Fruit fly (Drosophila melanogaster) whole organism, embryonic: ENCODE results near the gene CG14642.
A peak's percentile ranks its signal among the peaks of the same experiment; 100 is the strongest.

Experiments
- CG1024 ChIP-seq: fragments of 200-800 bp; sonication (Bioruptor generic); IDR thresholded peaks from 2 replicates; pipeline ENCODE4 v1.3.6; 2022; ENCODE audit warnings: missing biosample characterization, missing genetic modification characterization
- CG10959 ChIP-seq: fragments of 200-800 bp; sonication (Bioruptor generic); IDR thresholded peaks from 2 replicates; pipeline ENCODE4 v1.3.6; 2022; ENCODE audit warnings: missing biosample characterization, missing genetic modification characterization
- CG12104 ChIP-seq: fragments of 200-800 bp; sonication (Bioruptor generic); optimal IDR thresholded peaks from 3 replicates; lab custom pipeline; 2016; ENCODE audit warnings: missing biosample characterization, missing genetic modification characterization
- CG12659 ChIP-seq: fragments of 200-800 bp; sonication (Bioruptor generic); optimal IDR thresholded peaks from 3 replicates; lab custom pipeline; 2017; ENCODE audit warnings: mild to moderate bottlenecking, missing biosample characterization, missing genetic modification reagents, missing genetic modification characterization
- CG13775 ChIP-seq: fragments of 200-800 bp; sonication (Bioruptor generic); optimal IDR thresholded peaks from 3 replicates; lab custom pipeline; 2017; ENCODE audit warnings: missing biosample characterization, mild to moderate bottlenecking, missing genetic modification characterization
- CG14667 ChIP-seq: fragments of 200-800 bp; sonication (Bioruptor generic); IDR thresholded peaks from 2 replicates; pipeline ENCODE4 v1.3.6; 2022; ENCODE audit warnings: missing biosample characterization, missing genetic modification characterization
- CG14710 ChIP-seq: fragments of 200-800 bp; sonication (Bioruptor generic); optimal IDR thresholded peaks from 3 replicates; lab custom pipeline; 2019; ENCODE audit warnings: missing biosample characterization, mild to moderate bottlenecking, missing genetic modification characterization, moderate library complexity
- CG14860 ChIP-seq: fragments of 200-800 bp; sonication (Bioruptor generic); IDR thresholded peaks from 3 replicates; pipeline ENCODE4 v1.3.6; 2022; ENCODE audit warnings: missing biosample characterization, missing genetic modification characterization; ENCODE audit not compliant: partially characterized antibody
- CG14965 ChIP-seq: fragments of 200-800 bp; sonication (Bioruptor generic); optimal IDR thresholded peaks from 2 replicates; lab custom pipeline; 2016; ENCODE audit warnings: missing biosample characterization, missing genetic modification characterization, borderline replicate concordance
- CG15514 ChIP-seq: fragments of 200-800 bp; sonication (Bioruptor generic); optimal IDR thresholded peaks from 3 replicates; lab custom pipeline; 2017; ENCODE audit warnings: missing biosample characterization, missing genetic modification characterization, mild to moderate bottlenecking, moderate library complexity, missing genetic modification reagents
- CG1603 ChIP-seq: fragments of 200-800 bp; sonication (Bioruptor generic); optimal IDR thresholded peaks from 2 replicates; lab custom pipeline; 2019; ENCODE audit warnings: missing biosample characterization, mild to moderate bottlenecking, missing genetic modification characterization, moderate library complexity
- CG16815 ChIP-seq: fragments of 200-800 bp; sonication (Bioruptor generic); optimal IDR thresholded peaks from 3 replicates; lab custom pipeline; 2017; ENCODE audit warnings: missing biosample characterization, mild to moderate bottlenecking, missing genetic modification characterization
- CG17361 ChIP-seq: fragments of 200-800 bp; sonication (Bioruptor generic); IDR thresholded peaks from 3 replicates; pipeline ENCODE4 v1.3.6; 2022; ENCODE audit warnings: missing biosample characterization, missing genetic modification characterization
- CG17802 ChIP-seq: fragments of 200-800 bp; sonication (Bioruptor generic); optimal IDR thresholded peaks from 2 replicates; lab custom pipeline; 2018; ENCODE audit warnings: missing biosample characterization, mild to moderate bottlenecking, missing genetic modification characterization, moderate library complexity
- CG18619 ChIP-seq: fragments of 200-800 bp; sonication (Bioruptor generic); optimal IDR thresholded peaks from 3 replicates; lab custom pipeline; 2017; ENCODE audit warnings: missing biosample characterization, mild to moderate bottlenecking, missing genetic modification characterization
- CG2199 ChIP-seq: fragments of 200-800 bp; sonication (Bioruptor generic); IDR thresholded peaks from 3 replicates; pipeline ENCODE4 v1.3.6; 2022; ENCODE audit warnings: missing biosample characterization, missing genetic modification characterization
- CG30403 ChIP-seq: fragments of 200-800 bp; sonication (Bioruptor generic); optimal IDR thresholded peaks from 3 replicates; lab custom pipeline; 2016; ENCODE audit warnings: missing biosample characterization, missing genetic modification characterization
- CG42726 ChIP-seq: fragments of 200-800 bp; sonication (Bioruptor generic); IDR thresholded peaks from 2 replicates; pipeline ENCODE4 v1.3.6; 2022; ENCODE audit warnings: missing biosample characterization, missing genetic modification characterization; ENCODE audit not compliant: partially characterized antibody
- CG4404 ChIP-seq: fragments of 200-800 bp; sonication (Bioruptor generic); IDR thresholded peaks from 2 replicates; pipeline ENCODE4 v1.3.6; 2022; ENCODE audit warnings: missing biosample characterization, missing genetic modification characterization
- CG4424 ChIP-seq: fragments of 200-800 bp; sonication (Bioruptor generic); optimal IDR thresholded peaks from 3 replicates; lab custom pipeline; 2016; ENCODE audit warnings: missing biosample characterization, missing genetic modification characterization
- CG6689 ChIP-seq: fragments of 200-800 bp; sonication (Bioruptor generic); IDR thresholded peaks from 2 replicates; pipeline ENCODE4 v1.3.6; 2022; ENCODE audit warnings: missing biosample characterization, missing genetic modification characterization
- CG6791 ChIP-seq: fragments of 200-800 bp; sonication (Bioruptor generic); IDR thresholded peaks from 3 replicates; pipeline ENCODE4 v1.3.6; 2022; ENCODE audit warnings: missing biosample characterization, missing genetic modification characterization; ENCODE audit not compliant: partially characterized antibody
- CG8089 ChIP-seq: fragments of 200-800 bp; sonication (Bioruptor generic); optimal IDR thresholded peaks from 3 replicates; lab custom pipeline; 2016; ENCODE audit warnings: missing biosample characterization, missing genetic modification characterization
- CG8290 ChIP-seq, 3 experiments: fragments of 200-800 bp; sonication (Bioruptor generic); optimal IDR thresholded peaks; 2 replicates each; lab custom pipeline; 2016 to 2019; ENCODE audit warnings: missing biosample characterization in 3 of 3, missing genetic modification characterization in 3 of 3, mild to moderate bottlenecking in 2 of 3, moderate library complexity in 1 of 3
- CoRest ChIP-seq: fragments of 200-800 bp; sonication (Bioruptor generic); optimal IDR thresholded peaks from 3 replicates; lab custom pipeline; 2018; ENCODE audit warnings: missing biosample characterization, mild to moderate bottlenecking, missing genetic modification characterization, moderate library complexity
- Dad ChIP-seq: fragments of 200-800 bp; sonication (Bioruptor generic); optimal IDR thresholded peaks from 3 replicates; lab custom pipeline; 2016; ENCODE audit warnings: missing biosample characterization, missing genetic modification characterization
- Dfd ChIP-seq, 2 experiments: fragments of >200 bp; optimal IDR thresholded peaks; 2 replicates each; lab custom pipeline; 2017; ENCODE audit warnings: missing biosample characterization in 2 of 2, missing genetic modification characterization in 2 of 2
- Drgx ChIP-seq: fragments of 200-800 bp; sonication (Bioruptor generic); IDR thresholded peaks from 2 replicates; pipeline ENCODE4 v1.3.6; 2022; ENCODE audit warnings: missing biosample characterization, missing genetic modification characterization
- Eip74EF ChIP-seq, 2 experiments: fragments of 200-800 bp in 1 of 2; fragments of >200 bp in 1 of 2; sonication (Bioruptor generic) in 1 of 2; optimal IDR thresholded peaks; 2 replicates each; lab custom pipeline; 2017 to 2019; ENCODE audit warnings: missing biosample characterization in 2 of 2, missing genetic modification characterization in 2 of 2, mild to moderate bottlenecking in 1 of 2, moderate library complexity in 1 of 2
- Ets65A ChIP-seq: fragments of 200-800 bp; sonication (Bioruptor generic); peaks from one replicate; lab custom pipeline; 2016; ENCODE audit warnings: missing biosample characterization, missing genetic modification characterization
- Hmx ChIP-seq: fragments of 200-800 bp; sonication (Bioruptor generic); optimal IDR thresholded peaks from 2 replicates; lab custom pipeline; 2016; ENCODE audit warnings: missing biosample characterization, missing genetic modification characterization
- MBD-R2 ChIP-seq: fragments of 200-800 bp; sonication (Bioruptor generic); IDR thresholded peaks from 2 replicates; pipeline ENCODE4 v1.3.6; 2022; ENCODE audit warnings: missing biosample characterization, missing genetic modification characterization
- Opbp ChIP-seq: fragments of 200-800 bp; sonication (Bioruptor generic); IDR thresholded peaks from 3 replicates; pipeline ENCODE4 v1.3.6; 2022; ENCODE audit warnings: missing biosample characterization, missing genetic modification characterization; ENCODE audit not compliant: partially characterized antibody
- abd-A ChIP-seq: fragments of 200-800 bp; sonication (Bioruptor generic); optimal IDR thresholded peaks from 3 replicates; lab custom pipeline; 2019; ENCODE audit warnings: missing biosample characterization, mild to moderate bottlenecking, missing genetic modification characterization, moderate library complexity
- ara ChIP-seq: fragments of 200-800 bp; sonication (Bioruptor generic); IDR thresholded peaks from 2 replicates; pipeline ENCODE4 v1.3.6; 2022; ENCODE audit warnings: missing biosample characterization, missing genetic modification characterization
- ato ChIP-seq: fragments of 200-800 bp; sonication (Bioruptor generic); IDR thresholded peaks from 2 replicates; pipeline ENCODE4 v1.3.6; 2022; ENCODE audit warnings: missing biosample characterization, missing genetic modification characterization; ENCODE audit not compliant: partially characterized antibody
- gfzf ChIP-seq: fragments of 200-800 bp; sonication (Bioruptor generic); optimal IDR thresholded peaks from 2 replicates; lab custom pipeline; 2016; ENCODE audit warnings: missing biosample characterization, mild to moderate bottlenecking, missing genetic modification characterization, moderate library complexity
- jumu ChIP-seq: fragments of 200-800 bp; sonication (Bioruptor generic); optimal IDR thresholded peaks from 3 replicates; lab custom pipeline; 2016; ENCODE audit warnings: missing biosample characterization, missing genetic modification characterization
- lola ChIP-seq, 3 experiments: fragments of >200 bp in 2 of 3; fragments of 200-800 bp in 1 of 3; sonication (Bioruptor generic) in 1 of 3; optimal IDR thresholded peaks; 2 replicates each; lab custom pipeline; 2017 to 2019; ENCODE audit warnings: missing biosample characterization in 3 of 3, missing genetic modification characterization in 3 of 3, mild to moderate bottlenecking in 1 of 3, moderate library complexity in 1 of 3
- lov ChIP-seq, 2 experiments: fragments of 200-800 bp in 1 of 2; fragments of >200 bp in 1 of 2; sonication (Bioruptor generic) in 1 of 2; IDR thresholded peaks in 1 of 2; optimal IDR thresholded peaks in 1 of 2; 2 replicates in 1 of 2; 3 replicates in 1 of 2; pipeline versions ENCODE4 v1.3.6 to Lab custom; 2017 to 2022; ENCODE audit warnings: missing biosample characterization in 1 of 2, missing genetic modification characterization in 1 of 2
- prd ChIP-seq, 3 experiments: fragments of >200 bp in 2 of 3; fragments of 200-800 bp in 1 of 3; sonication (Bioruptor generic) in 1 of 3; optimal IDR thresholded peaks in 2 of 3; IDR thresholded peaks in 1 of 3; 2 replicates in 2 of 3; 3 replicates in 1 of 3; pipeline versions ENCODE4 v1.3.6 to Lab custom; 2017 to 2022; ENCODE audit warnings: missing biosample characterization in 1 of 3, missing genetic modification characterization in 1 of 3
- row ChIP-seq: fragments of 200-800 bp; sonication (Bioruptor generic); IDR thresholded peaks from 3 replicates; pipeline ENCODE4 v1.3.6; 2022; ENCODE audit warnings: missing biosample characterization, missing genetic modification characterization
- sens ChIP-seq: fragments of 200-800 bp; sonication (Bioruptor generic); peaks from one replicate; lab custom pipeline; 2016; ENCODE audit warnings: missing biosample characterization, missing genetic modification characterization
- sna ChIP-seq: fragments of 200-800 bp; sonication (Bioruptor generic); IDR thresholded peaks from 2 replicates; pipeline ENCODE4 v1.3.6; 2022; ENCODE audit warnings: missing biosample characterization, missing genetic modification characterization; ENCODE audit not compliant: partially characterized antibody
- tll ChIP-seq, 2 experiments: fragments of 200-800 bp in 1 of 2; fragments of >200 bp in 1 of 2; sonication (Bioruptor generic) in 1 of 2; optimal IDR thresholded peaks; 2 replicates each; lab custom pipeline; 2017 to 2019; ENCODE audit warnings: missing biosample characterization in 2 of 2, missing genetic modification characterization in 2 of 2, mild to moderate bottlenecking in 1 of 2, moderate library complexity in 1 of 2

CG14642 gene

DNA sequence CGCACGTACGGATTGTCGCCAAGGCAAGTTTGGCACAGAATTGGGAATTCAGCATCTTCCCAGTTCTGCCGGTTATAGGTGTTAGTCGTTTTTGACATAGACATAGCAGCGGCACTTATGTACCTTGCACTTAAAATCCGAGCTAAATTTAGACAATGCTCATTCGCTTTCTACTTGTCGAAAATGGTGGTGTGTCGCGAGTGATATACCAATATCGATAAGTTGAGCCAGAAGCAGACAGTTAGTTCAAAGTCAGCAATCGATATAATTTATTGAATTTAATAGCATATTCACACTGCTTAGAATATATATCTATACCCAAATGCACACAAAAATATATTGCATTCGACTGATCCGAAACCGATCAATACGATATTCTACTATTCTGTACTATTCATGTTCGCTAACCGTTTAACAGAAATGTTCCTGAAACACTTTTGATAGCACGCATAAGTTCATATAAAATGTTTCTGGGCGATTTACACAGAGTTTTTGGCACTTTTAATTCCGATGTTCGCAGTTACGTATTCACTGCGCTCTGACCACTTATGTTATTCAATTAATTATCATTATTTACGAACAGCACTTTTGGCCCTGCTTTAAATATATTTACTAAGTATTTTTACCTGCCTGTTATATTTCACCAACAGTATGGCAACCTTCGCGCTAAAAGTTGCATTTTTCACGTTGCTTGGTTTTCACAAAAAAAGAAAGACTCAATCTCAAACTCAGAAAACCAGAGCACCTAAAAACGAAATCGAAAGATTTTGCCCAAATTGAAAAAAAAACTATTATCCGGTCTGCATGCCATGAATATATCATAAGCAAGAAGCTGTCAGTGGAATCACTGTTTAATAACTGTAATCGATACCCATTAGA lies 10.1 kb downstream of the CG14642 start, which contains the start of gene CG14641:
CG14641 (minus strand) TSS at position 204 of the 879 bp plus-strand sequence.
- TF ChIP-seq CG12659 (GFP tag; lab: Kevin White, UChicago) (peak; percentile 39), Eip74EF (GFP tag; optimal IDR thresholded peaks at IDR 0.05; lab: Kevin White, UChicago) (peak in 1 of 2 experiments; percentile 66), Opbp (peak; percentile 54; the same call in 2 of the 3 replicates), gfzf (peak; percentile 30), CG13775 (GFP tag; lab: Kevin White, UChicago) (peak; percentile 29), sens (GFP tag; lab: Kevin White, UChicago) (peak; percentile 56), CG16815 (GFP tag; lab: Kevin White, UChicago) (peak; percentile 22), CG1024 (peak; percentile 94), row (peak; percentile 65), CG17802 (peak; percentile 85), MBD-R2 (GFP tag; lab: Robert Waterston, UW) (peak; percentile 37), CG4424 (GFP tag; lab: Kevin White, UChicago) (peak; percentile 16), CG15514 (GFP tag; lab: Kevin White, UChicago) (no peak), CG6791 (peak; percentile 53; the same call in 1 of the 3 replicates), CG14667 (GFP tag; lab: Robert Waterston, UW) (peak; percentile 29; the same call in 1 of the 2 replicates), CG10959 (GFP tag; lab: Robert Waterston, UW) (no peak), CG1603 (tag; lab: Kevin White, UChicago) (peak; percentile 74), ara (GFP tag; lab: Robert Waterston, UW) (no peak), CG2199 (GFP tag; lab: Robert Waterston, UW) (0 out of 3 replicates have a peak, but pooled peaks have one; percentile 24), CG14965 (GFP tag; lab: Kevin White, UChicago) (no peak), CG30403 (GFP tag; lab: Kevin White, UChicago) (peak; percentile 19), prd (optimal IDR thresholded peaks at IDR 0.05; lab: Kevin White, UChicago) (no peak), prd (GFP tag; IDR thresholded peaks at IDR 0.05; lab: Robert Waterston, UW) (peak; percentile 32; the same call in 1 of the 3 replicates), CG18619 (no peak), lov (optimal IDR thresholded peaks at IDR 0.05; lab: Kevin White, UChicago) (no peak), lov (GFP tag; IDR thresholded peaks at IDR 0.05; lab: Robert Waterston, UW) (no peak), Dfd (GFP tag; optimal IDR thresholded peaks at IDR 0.05; lab: Kevin White, UChicago) (peak in 1 of 2 experiments; percentile 82), CG42726 (GFP tag; lab: Robert Waterston, UW) (peak; percentile 60), CG17361 (peak; percentile 62), CG14860 (GFP tag; lab: Robert Waterston, UW) (0 out of 3 replicates have a peak, but pooled peaks have one; percentile 26), Drgx (GFP tag; lab: Robert Waterston, UW) (no peak), CoRest (peak; percentile 42), abd-A (no peak), CG6689 (GFP tag; lab: Robert Waterston, UW) (peak; percentile 17; the same call in 1 of the 2 replicates), CG4404 (no peak), Dad (no peak), CG12104 (no peak), CG8290 (GFP tag; optimal IDR thresholded peaks at IDR 0.05; lab: Kevin White, UChicago) (no peak), CG8290 (tag; optimal IDR thresholded peaks at IDR 0.05; lab: Kevin White, UChicago) (peak in 1 of 2 experiments; percentile 42), CG14710 (tag; lab: Kevin White, UChicago) (peak; percentile 23), ato (0 out of 2 replicates have a peak, but pooled peaks have one; percentile 56), Ets65A (peak; percentile 82), sna (GFP tag; lab: Robert Waterston, UW) (no peak), Hmx (no peak), CG8089 (GFP tag; lab: Kevin White, UChicago) (no peak), jumu (GFP tag; lab: Kevin White, UChicago) (no peak), lola (GFP tag; optimal IDR thresholded peaks at IDR 0.05; lab: Kevin White, UChicago) (peak in 2 of 3 experiments; percentile 26 to 97), tll (GFP tag; optimal IDR thresholded peaks at IDR 0.05; lab: Kevin White, UChicago) (peak in 1 of 2 experiments; percentile 79)
